Worm (Caenorhabditis elegans) whole organism, early embryonic: ENCODE results near the gene clec-176.

Source experiments
- F13C5.2 ChIP-seq: sonication (generic microtip); optimal IDR thresholded peaks from 2 replicates; lab custom pipeline; 2017; ENCODE audit warnings: mild to moderate bottlenecking, missing genetic modification characterization, inconsistent platforms, missing compliant biosample characterization
- ama-1 ChIP-seq: fragments of 150-350 bp; optimal IDR thresholded peaks from 2 replicates; lab custom pipeline; 2014
- ceh-13 ChIP-seq: fragments of 200-800 bp; sonication (Bioruptor generic); optimal IDR thresholded peaks from 2 replicates; lab custom pipeline; 2018; ENCODE audit warnings: mild to moderate bottlenecking, missing genetic modification characterization, missing compliant biosample characterization
- ceh-36 ChIP-seq: sonication (generic microtip); optimal IDR thresholded peaks from 2 replicates; lab custom pipeline; 2016; ENCODE audit warnings: missing genetic modification characterization, inconsistent platforms, missing compliant biosample characterization
- ets-7 ChIP-seq: sonication (generic microtip); optimal IDR thresholded peaks from 2 replicates; lab custom pipeline; 2016; ENCODE audit warnings: missing genotype, missing genetic modification characterization, missing compliant biosample characterization
- flt-1 ChIP-seq: fragments of 200-800 bp; sonication (Bioruptor generic); IDR thresholded peaks from 2 replicates; pipeline ENCODE4 v1.3.6; 2022; ENCODE audit warnings: missing genetic modification characterization, missing compliant biosample characterization
- hnd-1 ChIP-seq: sonication (generic microtip); optimal IDR thresholded peaks from 2 replicates; lab custom pipeline; 2016; ENCODE audit warnings: missing genetic modification characterization, missing compliant biosample characterization
- pes-1 ChIP-seq: fragments of 200-800 bp; sonication (Bioruptor generic); IDR thresholded peaks from 2 replicates; pipeline ENCODE4 v1.3.6; 2022; ENCODE audit warnings: missing genetic modification reagents, missing genetic modification characterization, missing compliant biosample characterization
- scrt-1 ChIP-seq: fragments of 200-800 bp; sonication (Bioruptor generic); IDR thresholded peaks from 2 replicates; pipeline ENCODE4 v1.3.6; 2022; ENCODE audit warnings: missing genetic modification characterization, missing compliant biosample characterization
- sea-1 ChIP-seq: fragments of 200-800 bp; sonication (Bioruptor generic); conservative IDR thresholded peaks from 2 replicates; pipeline ENCODE4 v1.3.6; 2022; ENCODE audit warnings: missing genetic modification characterization, missing compliant biosample characterization
- tbx-11 ChIP-seq: fragments of 200-800 bp; sonication (Bioruptor generic); IDR thresholded peaks from 2 replicates; pipeline ENCODE4 v1.3.6; 2022; ENCODE audit warnings: missing genetic modification characterization, missing compliant biosample characterization
- tbx-37 ChIP-seq: fragments of 200-800 bp; sonication (Bioruptor generic); conservative IDR thresholded peaks from 2 replicates; pipeline ENCODE4 v1.3.6; 2022; ENCODE audit warnings: missing genetic modification reagents, missing genetic modification characterization, missing compliant biosample characterization
- tra-4 ChIP-seq: sonication (generic microtip); optimal IDR thresholded peaks from 2 replicates; lab custom pipeline; 2017; ENCODE audit warnings: missing genetic modification characterization, missing compliant biosample characterization

DNA sequence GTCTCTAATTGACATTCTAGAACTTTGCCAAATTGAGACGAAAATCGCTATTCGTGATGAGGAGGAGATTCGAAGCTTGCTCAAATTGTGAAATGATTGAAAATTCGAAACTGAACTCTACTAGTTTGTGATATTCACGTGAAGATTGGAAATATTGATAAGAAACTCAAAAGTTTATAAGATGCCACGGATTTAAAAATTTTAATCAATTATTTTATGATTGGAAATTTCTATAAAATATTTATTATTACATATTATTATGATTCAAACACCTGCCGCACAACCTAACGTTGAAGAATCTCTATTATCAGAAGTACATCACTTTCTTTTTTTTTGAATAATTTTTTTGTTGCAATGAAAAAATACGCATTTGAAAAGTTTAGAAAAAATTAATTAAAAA lies 4.7 kb downstream of the clec-176 start, which contains the start of gene E03H12.7:
- TF ChIP-seq ama-1 (lab: Kevin White, UChicago) (no peak), F13C5.2 (no peak), flt-1 (GFP tag; lab: Robert Waterston, UW) (no peak), scrt-1 (GFP tag; lab: Robert Waterston, UW) (no peak), ceh-13 (GFP tag; lab: Kevin White, UChicago) (no peak), tra-4 (tag; lab: Kevin White, UChicago) (no peak), ets-7 (tag; lab: Kevin White, UChicago) (no peak), hnd-1 (tag; lab: Kevin White, UChicago) (no peak), tbx-37 (no peak), pes-1 (GFP tag; lab: Robert Waterston, UW) (no peak), sea-1 (no peak), tbx-11 (GFP tag; lab: Robert Waterston, UW) (no peak), ceh-36 (no peak)
